Worm (Caenorhabditis elegans) whole organism, L4 larva: Measurements from ENCODE around the gene pqn-18.

ENCODE experiments used
- D1046.2 ChIP-seq: fragments of 200-800 bp; sonication (Bioruptor generic); IDR thresholded peaks from 2 replicates; pipeline ENCODE4 v1.3.6; 2022; ENCODE audit warnings: missing genetic modification characterization, missing compliant biosample characterization
- F37D6.2 ChIP-seq: sonication (generic microtip); optimal IDR thresholded peaks from 2 replicates; lab custom pipeline; 2016; ENCODE audit warnings: mild to moderate bottlenecking, missing genetic modification characterization, missing compliant biosample characterization
- T20F7.1 ChIP-seq: fragments of 200-800 bp; sonication (Bioruptor generic); optimal IDR thresholded peaks from 2 replicates; lab custom pipeline; 2018; ENCODE audit warnings: mild to moderate bottlenecking, missing genetic modification characterization, missing compliant biosample characterization
- Y5F2A.4 ChIP-seq: fragments of 200-800 bp; sonication (Bioruptor generic); optimal IDR thresholded peaks from 2 replicates; lab custom pipeline; 2018; ENCODE audit warnings: mild to moderate bottlenecking, missing genetic modification characterization, missing compliant biosample characterization
- Y75B8A.6 ChIP-seq: fragments of 200-800 bp; sonication (Bioruptor generic); IDR thresholded peaks from 2 replicates; pipeline ENCODE4 v1.3.6; 2022; ENCODE audit warnings: missing genetic modification reagents, missing genetic modification characterization, missing compliant biosample characterization
- aha-1 ChIP-seq: fragments of 150-350 bp; peaks from one replicate; lab custom pipeline; 2014; ENCODE audit warnings: missing biosample characterization, missing genetic modification characterization
- arid-1 ChIP-seq: fragments of 200-800 bp; sonication (Bioruptor generic); conservative IDR thresholded peaks from 2 replicates; pipeline ENCODE4 v1.3.6; 2022; ENCODE audit warnings: missing genetic modification reagents, missing genetic modification characterization, missing compliant biosample characterization
- ceh-20 ChIP-seq: fragments of 200-800 bp; sonication (Bioruptor generic); IDR thresholded peaks from 2 replicates; pipeline ENCODE4 v1.3.6; 2022; ENCODE audit warnings: missing genetic modification reagents, missing genetic modification characterization, missing compliant biosample characterization
- ceh-28 ChIP-seq: fragments of 150-350 bp; optimal IDR thresholded peaks from 2 replicates; lab custom pipeline; 2014; ENCODE audit warnings: missing biosample characterization, missing genetic modification reagents, missing genetic modification characterization
- ceh-62 ChIP-seq: sonication (generic microtip); optimal IDR thresholded peaks from 2 replicates; lab custom pipeline; 2017; ENCODE audit warnings: missing biosample characterization, missing genetic modification characterization
- ces-1 ChIP-seq: fragments of 150-350 bp; sonication (generic microtip); optimal IDR thresholded peaks from 4 replicates; lab custom pipeline; 2014; ENCODE audit warnings: missing biosample characterization, missing genetic modification reagents, missing genetic modification characterization
- daf-16 ChIP-seq, 3 experiments: sonication (generic microtip); optimal IDR thresholded peaks; 2 replicates each; lab custom pipeline; 2016 to 2017; ENCODE audit warnings: missing genetic modification characterization in 3 of 3, missing genetic modification reagents in 3 of 3, mild to moderate bottlenecking in 2 of 3, missing compliant biosample characterization in 2 of 3, missing biosample characterization in 1 of 3, moderate library complexity in 1 of 3
- duxl-1 ChIP-seq: sonication (generic microtip); optimal IDR thresholded peaks from 2 replicates; lab custom pipeline; 2016; ENCODE audit warnings: mild to moderate bottlenecking, missing genetic modification characterization, moderate library complexity, missing compliant biosample characterization; ENCODE audit not compliant: poor library complexity
- dve-1 ChIP-seq: sonication (generic microtip); optimal IDR thresholded peaks from 2 replicates; lab custom pipeline; 2017; ENCODE audit warnings: antibody characterized with exemption, mild to moderate bottlenecking, missing genetic modification characterization, missing compliant biosample characterization; ENCODE audit not compliant: insufficient read depth
- egl-27 ChIP-seq: sonication (generic microtip); optimal IDR thresholded peaks from 3 replicates; lab custom pipeline; 2017; ENCODE audit warnings: missing biosample characterization, missing genetic modification reagents, missing genetic modification characterization
- fkh-10 ChIP-seq: fragments of 150-350 bp; optimal IDR thresholded peaks from 2 replicates; lab custom pipeline; 2014; ENCODE audit warnings: missing biosample characterization, missing genetic modification reagents, missing genetic modification characterization
- fos-1 ChIP-seq: fragments of 150-350 bp; optimal IDR thresholded peaks from 2 replicates; lab custom pipeline; 2014; ENCODE audit warnings: missing biosample characterization, missing genetic modification characterization
- gei-8 ChIP-seq: fragments of 200-800 bp; sonication (Bioruptor generic); optimal IDR thresholded peaks from 2 replicates; lab custom pipeline; 2018; ENCODE audit warnings: mild to moderate bottlenecking, missing genetic modification characterization, missing compliant biosample characterization
- jun-1 ChIP-seq: fragments of 150-350 bp; optimal IDR thresholded peaks from 2 replicates; lab custom pipeline; 2014; ENCODE audit warnings: missing biosample characterization, missing genetic modification reagents, missing genetic modification characterization
- lin-1 ChIP-seq: fragments of 200-800 bp; sonication (Bioruptor generic); IDR thresholded peaks from 2 replicates; pipeline ENCODE4 v1.3.6; 2022; ENCODE audit warnings: missing genetic modification reagents, missing genetic modification characterization, missing compliant biosample characterization
- lin-13 ChIP-seq: fragments of 150-350 bp; optimal IDR thresholded peaks from 2 replicates; lab custom pipeline; 2014; ENCODE audit warnings: missing biosample characterization, missing genetic modification reagents, missing genetic modification characterization
- lin-29 ChIP-seq: fragments of 200-800 bp; sonication (Bioruptor generic); IDR thresholded peaks from 2 replicates; pipeline ENCODE4 v1.3.6; 2022; ENCODE audit warnings: missing genetic modification reagents, missing genetic modification characterization, missing compliant biosample characterization
- lin-38 ChIP-seq: fragments of 200-800 bp; sonication (Bioruptor generic); IDR thresholded peaks from 2 replicates; pipeline ENCODE4 v1.3.6; 2022; ENCODE audit warnings: missing genetic modification reagents, missing genetic modification characterization, missing compliant biosample characterization
- madf-9 ChIP-seq: fragments of 200-800 bp; sonication (Bioruptor generic); conservative IDR thresholded peaks from 2 replicates; pipeline ENCODE4 v1.3.6; 2022; ENCODE audit warnings: missing genetic modification reagents, missing genetic modification characterization, missing compliant biosample characterization
- mdl-1 ChIP-seq, 2 experiments: fragments of 150-350 bp in 1 of 2; sonication (generic microtip) in 1 of 2; optimal IDR thresholded peaks; 2 replicates each; lab custom pipeline; 2014 to 2017; ENCODE audit warnings: missing biosample characterization in 2 of 2, missing genetic modification characterization in 2 of 2
- mdt-29 ChIP-seq: fragments of 200-800 bp; sonication (Bioruptor generic); IDR thresholded peaks from 2 replicates; pipeline ENCODE4 v1.3.6; 2022; ENCODE audit warnings: missing genetic modification reagents, missing genetic modification characterization, missing compliant biosample characterization
- mep-1 ChIP-seq: fragments of 150-350 bp; sonication (generic microtip); optimal IDR thresholded peaks from 3 replicates; lab custom pipeline; 2014; ENCODE audit warnings: missing biosample characterization, missing genetic modification characterization
- mes-2 ChIP-seq: sonication (generic microtip); optimal IDR thresholded peaks from 2 replicates; lab custom pipeline; 2016; ENCODE audit warnings: missing genotype, mild to moderate bottlenecking, missing genetic modification characterization, missing compliant biosample characterization; ENCODE audit not compliant: poor library complexity, severe bottlenecking
- mxl-2 ChIP-seq: fragments of 200-800 bp; sonication (Bioruptor generic); conservative IDR thresholded peaks from 2 replicates; pipeline ENCODE4 v1.3.6; 2022; ENCODE audit warnings: missing genetic modification reagents, missing genetic modification characterization, missing compliant biosample characterization
- nhr-10 ChIP-seq: fragments of 150-350 bp; optimal IDR thresholded peaks from 2 replicates; lab custom pipeline; 2014; ENCODE audit warnings: missing biosample characterization, missing genetic modification characterization
- nhr-102 ChIP-seq: sonication (generic microtip); optimal IDR thresholded peaks from 2 replicates; lab custom pipeline; 2016; ENCODE audit warnings: mild to moderate bottlenecking, missing genetic modification characterization, moderate library complexity, missing compliant biosample characterization
- nhr-25 ChIP-seq: sonication (generic microtip); optimal IDR thresholded peaks from 2 replicates; lab custom pipeline; 2017; ENCODE audit warnings: missing genetic modification characterization, mild to moderate bottlenecking, missing compliant biosample characterization, antibody characterized with exemption, moderate library complexity, borderline replicate concordance; ENCODE audit not compliant: insufficient read depth
- nhr-28 ChIP-seq: fragments of 150-350 bp; optimal IDR thresholded peaks from 2 replicates; lab custom pipeline; 2014; ENCODE audit warnings: missing biosample characterization, missing genetic modification characterization
- nhr-41 ChIP-seq: fragments of 200-800 bp; sonication (Bioruptor generic); IDR thresholded peaks from 2 replicates; pipeline ENCODE4 v1.3.6; 2022; ENCODE audit warnings: missing genetic modification reagents, missing genetic modification characterization, missing compliant biosample characterization
- nhr-6 ChIP-seq: fragments of 150-350 bp; optimal IDR thresholded peaks from 2 replicates; lab custom pipeline; 2014; ENCODE audit warnings: missing biosample characterization, missing genetic modification characterization
- nhr-76 ChIP-seq: fragments of 150-350 bp; optimal IDR thresholded peaks from 2 replicates; lab custom pipeline; 2014; ENCODE audit warnings: missing biosample characterization, missing genetic modification characterization
- nhr-77 ChIP-seq: fragments of 150-350 bp; optimal IDR thresholded peaks from 2 replicates; lab custom pipeline; 2014; ENCODE audit warnings: missing biosample characterization, missing genetic modification characterization
- pha-4 ChIP-seq, 2 experiments: fragments of 150-350 bp in 1 of 2; fragments of 200-800 bp in 1 of 2; sonication (Bioruptor generic) in 1 of 2; IDR thresholded peaks in 1 of 2; optimal IDR thresholded peaks in 1 of 2; 2 replicates each; pipeline versions ENCODE4 v1.3.6 to Lab custom; 2014 to 2022; ENCODE audit warnings: missing genetic modification characterization in 2 of 2, missing genetic modification reagents in 2 of 2, missing biosample characterization in 1 of 2, missing compliant biosample characterization in 1 of 2
- rbr-2 ChIP-seq: sonication (generic microtip); optimal IDR thresholded peaks from 2 replicates; lab custom pipeline; 2016; ENCODE audit warnings: missing genotype, missing genetic modification characterization, missing compliant biosample characterization
- saeg-2 ChIP-seq: fragments of 200-800 bp; sonication (Bioruptor generic); IDR thresholded peaks from 2 replicates; pipeline ENCODE4 v1.3.6; 2022; ENCODE audit warnings: missing genetic modification reagents, missing genetic modification characterization, missing compliant biosample characterization
- set-16 ChIP-seq: fragments of 200-800 bp; sonication (Bioruptor generic); IDR thresholded peaks from 2 replicates; pipeline ENCODE4 v1.3.6; 2022; ENCODE audit warnings: missing genetic modification reagents, missing genetic modification characterization, missing compliant biosample characterization
- snpc-4 ChIP-seq: fragments of 150-350 bp; optimal IDR thresholded peaks from 2 replicates; lab custom pipeline; 2014; ENCODE audit warnings: missing biosample characterization, missing genetic modification characterization
- spr-1 ChIP-seq: sonication (generic microtip); optimal IDR thresholded peaks from 2 replicates; lab custom pipeline; 2016; ENCODE audit warnings: mild to moderate bottlenecking, missing genetic modification characterization, missing compliant biosample characterization
- zag-1 ChIP-seq: fragments of 150-350 bp; optimal IDR thresholded peaks from 2 replicates; lab custom pipeline; 2014; ENCODE audit warnings: missing biosample characterization, missing genetic modification characterization
- zip-2 ChIP-seq: fragments of 150-350 bp; optimal IDR thresholded peaks from 2 replicates; lab custom pipeline; 2014; ENCODE audit warnings: missing biosample characterization, missing genetic modification characterization

pqn-18 gene

ce11 chrX:12869827-12870394 lies 37.7 kb upstream of the pqn-18 start (continued):
- no peak for TF ChIP-seq Y75B8A.6 (GFP tag; lab: Robert Waterston, UW)
- 0 out of 2 replicates have a peak, but pooled peaks have one; percentile 10 for TF ChIP-seq lin-38 (GFP tag; lab: Robert Waterston, UW)
- TF ChIP-seq mes-2 (tag; lab: Kevin White, UChicago), result peak; percentile 12
- TF ChIP-seq D1046.2, result no peak
- no peak for TF ChIP-seq madf-9 (GFP tag; lab: Robert Waterston, UW)
- no peak for TF ChIP-seq zag-1 (tag; lab: Kevin White, UChicago)
- TF ChIP-seq gei-8 (GFP tag; lab: Kevin White, UChicago), result no peak
- no peak for TF ChIP-seq snpc-4 (tag; lab: Kevin White, UChicago)
- no peak for TF ChIP-seq arid-1

- TF ChIP-seq fos-1 (tag; lab: Kevin White, UChicago) (peak; percentile 84), nhr-10 (tag; lab: Kevin White, UChicago) (peak; percentile 97), egl-27 (tag; lab: Kevin White, UChicago) (no peak), fkh-10 (GFP tag; lab: Kevin White, UChicago) (no peak), nhr-41 (peak; percentile 88), nhr-6 (peak; percentile 20), mdl-1 (tag; optimal IDR thresholded peaks at IDR 0.05; lab: Kevin White, UChicago) (peak; percentile 99 to 100), nhr-76 (tag; lab: Kevin White, UChicago) (peak; percentile 50), jun-1 (tag; lab: Kevin White, UChicago) (peak; percentile 66), lin-13 (peak; percentile 73), ceh-20 (GFP tag; lab: Robert Waterston, UW) (peak; percentile 60), pha-4 (GFP tag; IDR thresholded peaks at IDR 0.05; lab: Robert Waterston, UW) (peak; percentile 92), pha-4 (tag; optimal IDR thresholded peaks at IDR 0.05; lab: Kevin White, UChicago) (no peak), zip-2 (tag; lab: Kevin White, UChicago) (peak; percentile 44), duxl-1 (tag; lab: Kevin White, UChicago) (peak; percentile 27), ceh-28 (peak; percentile 24), lin-29 (GFP tag; lab: Robert Waterston, UW) (peak; percentile 42; the same call in 1 of the 2 replicates), aha-1 (peak; percentile 96), dve-1 (tag; lab: Kevin White, UChicago) (peak; percentile 99), T20F7.1 (GFP tag; lab: Kevin White, UChicago) (peak; percentile 66), F37D6.2 (tag; lab: Kevin White, UChicago) (no peak), mep-1 (tag; lab: Kevin White, UChicago) (peak; percentile 91), ces-1 (no peak), lin-1 (GFP tag; lab: Robert Waterston, UW) (peak; percentile 96), nhr-77 (tag; lab: Kevin White, UChicago) (peak; percentile 92), D1046.2 (no peak), daf-16 (GFP tag; optimal IDR thresholded peaks at IDR 0.05; lab: Kevin White, UChicago) (peak; percentile 76 to 97), daf-16 (tag; optimal IDR thresholded peaks at IDR 0.05; lab: Kevin White, UChicago) (peak; percentile 96), saeg-2 (GFP tag; lab: Robert Waterston, UW) (peak; percentile 98), nhr-25 (tag; lab: Kevin White, UChicago) (peak; percentile 42), nhr-28 (tag; lab: Kevin White, UChicago) (peak; percentile 96), mdt-29 (GFP tag; lab: Robert Waterston, UW) (peak; percentile 68), spr-1 (tag; lab: Kevin White, UChicago) (peak; percentile 68), nhr-102 (tag; lab: Kevin White, UChicago) (peak; percentile 98), Y5F2A.4 (no peak), ceh-62 (no peak), rbr-2 (tag; lab: Kevin White, UChicago) (peak; percentile 63), set-16 (GFP tag; lab: Robert Waterston, UW) (peak; percentile 82), mxl-2 (GFP tag; lab: Robert Waterston, UW) (0 out of 2 replicates have a peak, but pooled peaks have one; percentile 76)
These were observed 35.4 kb upstream of the pqn-18 start for ce11 chrX:12872022-12872888.
